Fruit fly (Drosophila melanogaster) whole organism, wandering third instar larva: Measurements from ENCODE around the gene CrebA.
A peak's percentile ranks its signal among the peaks of the same experiment; 100 is the strongest.

Source experiments
- Abd-B ChIP-seq: fragments of >200 bp; optimal IDR thresholded peaks from 2 replicates; lab custom pipeline; 2017; ENCODE audit warnings: missing biosample characterization, missing genetic modification characterization
- CG32264 ChIP-seq: fragments of 200-800 bp; sonication (Bioruptor generic); optimal IDR thresholded peaks from 2 replicates; lab custom pipeline; 2016; ENCODE audit warnings: missing biosample characterization, missing genetic modification characterization
- CG9705 ChIP-seq: fragments of 200-800 bp; sonication (Bioruptor generic); optimal IDR thresholded peaks from 2 replicates; lab custom pipeline; 2018; ENCODE audit warnings: missing biosample characterization, mild to moderate bottlenecking, missing genetic modification characterization
- CrebA ChIP-seq: fragments of 200-800 bp; sonication (Bioruptor generic); optimal IDR thresholded peaks from 2 replicates; lab custom pipeline; 2016; ENCODE audit warnings: missing biosample characterization, mild to moderate bottlenecking, missing genetic modification characterization, borderline replicate concordance
- Dfd ChIP-seq: fragments of >200 bp; optimal IDR thresholded peaks from 2 replicates; lab custom pipeline; 2017; ENCODE audit warnings: missing biosample characterization, missing genetic modification characterization
- Dif ChIP-seq: fragments of 200-275, 200-300 bp; sonication (Bioruptor generic); optimal IDR thresholded peaks from 2 replicates; lab custom pipeline; 2018; ENCODE audit warnings: missing biosample characterization, missing genetic modification characterization; ENCODE audit not compliant: partially characterized antibody
- GATAd ChIP-seq: sonication (Bioruptor generic); optimal IDR thresholded peaks from 2 replicates; lab custom pipeline; 2016; ENCODE audit warnings: missing biosample characterization, missing genetic modification characterization
- HLH106 ChIP-seq: fragments of 200-800 bp; optimal IDR thresholded peaks from 3 replicates; lab custom pipeline; 2019; ENCODE audit warnings: missing biosample characterization, mild to moderate bottlenecking, missing genetic modification characterization, moderate library complexity
- Hnf4 ChIP-seq: fragments of 200-800 bp; sonication (Bioruptor generic); optimal IDR thresholded peaks from 2 replicates; lab custom pipeline; 2016; ENCODE audit warnings: missing biosample characterization, mild to moderate bottlenecking, missing genetic modification characterization
- Hr78 ChIP-seq: fragments of >200 bp; optimal IDR thresholded peaks from 2 replicates; lab custom pipeline; 2017; ENCODE audit warnings: missing biosample characterization, missing genetic modification characterization
- Hr83 ChIP-seq: fragments of 200-300 bp; sonication (Bioruptor generic); optimal IDR thresholded peaks from 2 replicates; lab custom pipeline; 2016; ENCODE audit warnings: missing biosample characterization, mild to moderate bottlenecking, missing genetic modification characterization, moderate library complexity; ENCODE audit not compliant: poor library complexity, severe bottlenecking
- Jra ChIP-seq: sonication (Bioruptor generic); optimal IDR thresholded peaks from 2 replicates; lab custom pipeline; 2016; ENCODE audit warnings: missing biosample characterization, missing genetic modification characterization
- Mio ChIP-seq: sonication (Bioruptor generic); optimal IDR thresholded peaks from 2 replicates; lab custom pipeline; 2016; ENCODE audit warnings: missing biosample characterization, missing genetic modification characterization
- Myc ChIP-seq: fragments of >200 bp; optimal IDR thresholded peaks from 2 replicates; lab custom pipeline; 2017
- N ChIP-seq: fragments of >200 bp; optimal IDR thresholded peaks from 2 replicates; lab custom pipeline; 2018; ENCODE audit warnings: missing biosample characterization, missing external identifiers, missing genetic modification characterization
- OdsH ChIP-seq: fragments of 200-800 bp; sonication (Bioruptor generic); optimal IDR thresholded peaks from 2 replicates; lab custom pipeline; 2016; ENCODE audit warnings: missing biosample characterization, mild to moderate bottlenecking, missing genetic modification characterization
- Rel ChIP-seq, 2 experiments: fragments of 200-800 bp; sonication (Bioruptor generic) in 1 of 2; optimal IDR thresholded peaks; 2 replicates in 1 of 2; 3 replicates in 1 of 2; lab custom pipeline; 2016 to 2019; ENCODE audit warnings: mild to moderate bottlenecking in 2 of 2, missing biosample characterization in 2 of 2, missing genetic modification characterization in 2 of 2, moderate library complexity in 1 of 2
- Sp1 ChIP-seq: fragments of 200-800 bp; sonication (Bioruptor generic); optimal IDR thresholded peaks from 3 replicates; lab custom pipeline; 2019; ENCODE audit warnings: missing biosample characterization, mild to moderate bottlenecking, missing genetic modification characterization, moderate library complexity
- Vsx2 ChIP-seq: fragments of 200-300, 225-300 bp; sonication (Bioruptor generic); optimal IDR thresholded peaks from 2 replicates; lab custom pipeline; 2018; ENCODE audit warnings: missing biosample characterization, missing genetic modification characterization; ENCODE audit not compliant: partially characterized antibody
- br ChIP-seq: fragments of 200-800 bp; sonication (Bioruptor generic); optimal IDR thresholded peaks from 2 replicates; lab custom pipeline; 2016; ENCODE audit warnings: missing biosample characterization, missing genetic modification characterization
- brk ChIP-seq: fragments of 200-800 bp; sonication (Bioruptor generic); optimal IDR thresholded peaks from 2 replicates; lab custom pipeline; 2016; ENCODE audit warnings: missing biosample characterization, mild to moderate bottlenecking, missing genetic modification characterization
- dl ChIP-seq, 2 experiments: fragments of 175-275, 200-275 bp in 1 of 2; fragments of 200-275 bp in 1 of 2; sonication (Bioruptor generic); optimal IDR thresholded peaks; lab custom pipeline; 2018; ENCODE audit warnings: mild to moderate bottlenecking in 2 of 2, missing biosample characterization in 2 of 2, missing genetic modification characterization in 2 of 2, moderate library complexity in 2 of 2; ENCODE audit not compliant: partially characterized antibody in 2 of 2, insufficient read depth in 1 of 2
- dmrt93B ChIP-seq: fragments of 200-800 bp; sonication (Bioruptor generic); optimal IDR thresholded peaks from 2 replicates; lab custom pipeline; 2018; ENCODE audit warnings: missing biosample characterization, mild to moderate bottlenecking, missing genetic modification characterization
- dsf ChIP-seq: sonication (Bioruptor generic); optimal IDR thresholded peaks from 2 replicates; lab custom pipeline; 2016; ENCODE audit warnings: missing biosample characterization, missing genetic modification characterization, borderline replicate concordance
- ey ChIP-seq: fragments of 200-800 bp; sonication (Bioruptor generic); optimal IDR thresholded peaks from 2 replicates; lab custom pipeline; 2016; ENCODE audit warnings: missing biosample characterization, missing genetic modification characterization
- foxo ChIP-seq, 2 experiments: fragments of 200-800 bp; sonication (Bioruptor generic); optimal IDR thresholded peaks; 2 replicates in 1 of 2; 3 replicates in 1 of 2; lab custom pipeline; 2016 to 2017; ENCODE audit warnings: missing biosample characterization in 2 of 2, missing genetic modification characterization in 2 of 2
- fru ChIP-seq: fragments of 200-800 bp; sonication (Bioruptor generic); optimal IDR thresholded peaks from 3 replicates; lab custom pipeline; 2016; ENCODE audit warnings: missing biosample characterization, mild to moderate bottlenecking, missing genetic modification characterization
- h ChIP-seq: fragments of 200-800 bp; sonication (Bioruptor generic); optimal IDR thresholded peaks from 3 replicates; lab custom pipeline; 2016; ENCODE audit warnings: missing biosample characterization, mild to moderate bottlenecking, missing genetic modification characterization
- jim ChIP-seq: fragments of 175-275, 200-325 bp; sonication (Bioruptor generic); optimal IDR thresholded peaks from 2 replicates; lab custom pipeline; 2016; ENCODE audit warnings: missing biosample characterization, mild to moderate bottlenecking, missing genetic modification characterization
- lola ChIP-seq: fragments of >200 bp; optimal IDR thresholded peaks from 2 replicates; lab custom pipeline; 2017; ENCODE audit warnings: missing biosample characterization, missing genetic modification characterization
- pan ChIP-seq: fragments of >200 bp; optimal IDR thresholded peaks from 2 replicates; lab custom pipeline; 2017
- psq ChIP-seq: fragments of 200-800 bp; sonication (Bioruptor generic); optimal IDR thresholded peaks from 3 replicates; lab custom pipeline; 2017; ENCODE audit warnings: missing biosample characterization, mild to moderate bottlenecking, missing genetic modification characterization, moderate library complexity
- rgr ChIP-seq: fragments of 200-800 bp; sonication (Bioruptor generic); optimal IDR thresholded peaks from 3 replicates; lab custom pipeline; 2016; ENCODE audit warnings: missing biosample characterization, mild to moderate bottlenecking, missing genetic modification characterization
- sage ChIP-seq: fragments of 200-800 bp; sonication (Bioruptor generic); optimal IDR thresholded peaks from 2 replicates; lab custom pipeline; 2016; ENCODE audit warnings: missing biosample characterization, mild to moderate bottlenecking, missing genetic modification characterization
- sv ChIP-seq: fragments of 200-800 bp; sonication (Bioruptor generic); optimal IDR thresholded peaks from 3 replicates; lab custom pipeline; 2016; ENCODE audit warnings: missing biosample characterization, missing genetic modification characterization
- tai ChIP-seq: sonication (Bioruptor generic); optimal IDR thresholded peaks from 2 replicates; lab custom pipeline; 2016; ENCODE audit warnings: missing biosample characterization, missing genetic modification characterization
- usp ChIP-seq: fragments of >200 bp; optimal IDR thresholded peaks from 2 replicates; lab custom pipeline; 2017; ENCODE audit warnings: missing biosample characterization, missing genetic modification characterization
- woc ChIP-seq: sonication (Bioruptor generic); optimal IDR thresholded peaks from 2 replicates; lab custom pipeline; 2016; ENCODE audit warnings: missing biosample characterization, mild to moderate bottlenecking, missing genetic modification characterization

Gene CrebA

DNA sequence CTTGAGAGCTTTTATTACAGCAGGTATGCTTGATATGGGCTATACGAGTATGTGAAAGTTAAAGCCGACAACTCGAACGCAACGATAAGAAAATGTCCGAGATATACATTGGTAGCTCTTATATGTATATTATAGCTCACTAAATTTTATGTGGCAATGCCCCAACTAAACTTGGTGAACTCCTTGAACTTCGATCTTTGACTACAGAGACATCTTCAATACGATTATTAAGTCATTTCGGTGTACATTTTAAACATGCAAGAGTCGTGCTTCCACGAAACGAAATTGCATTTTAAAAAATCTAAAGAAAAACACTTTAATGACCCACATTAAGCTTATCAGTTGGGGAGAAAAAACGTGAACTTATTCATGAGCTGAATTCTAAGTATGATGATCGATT is 1.4 kb downstream of the CrebA start:
- TF ChIP-seq jim (GFP tag; lab: Kevin White, UChicago) (no peak), foxo (GFP tag; optimal IDR thresholded peaks at IDR 0.05; lab: Kevin White, UChicago) (no peak), dmrt93B (GFP tag; lab: Kevin White, UChicago) (no peak), h (no peak), woc (GFP tag; lab: Kevin White, UChicago) (no peak), Dfd (no peak), Dif (GFP tag; lab: Kevin White, UChicago) (no peak), pan (lab: Kevin White, UChicago) (no peak), usp (GFP tag; lab: Kevin White, UChicago) (no peak), CG9705 (GFP tag; lab: Kevin White, UChicago) (no peak), Myc (no peak), Hnf4 (GFP tag; lab: Kevin White, UChicago) (no peak), GATAd (no peak), CrebA (GFP tag; lab: Kevin White, UChicago) (no peak)

- no peak for TF ChIP-seq pan (lab: Kevin White, UChicago)
- no peak for TF ChIP-seq Hr83 (GFP tag; lab: Kevin White, UChicago)
- peak; percentile 66 for TF ChIP-seq fru (GFP tag; lab: Kevin White, UChicago)
- TF ChIP-seq CG32264 (GFP tag; lab: Kevin White, UChicago), result no peak
- no peak for TF ChIP-seq dmrt93B (GFP tag; lab: Kevin White, UChicago)
- TF ChIP-seq ey (GFP tag; lab: Kevin White, UChicago), result peak; percentile 53
- TF ChIP-seq rgr (GFP tag; lab: Kevin White, UChicago), result peak; percentile 53
- no peak for TF ChIP-seq Myc
- TF ChIP-seq usp (GFP tag; lab: Kevin White, UChicago), result no peak
- peak in 1 of 2 experiments; percentile 56 for TF ChIP-seq foxo (GFP tag; optimal IDR thresholded peaks at IDR 0.05; lab: Kevin White, UChicago)
- TF ChIP-seq jim (GFP tag; lab: Kevin White, UChicago), result no peak
- no peak for TF ChIP-seq CrebA (GFP tag; lab: Kevin White, UChicago)
- TF ChIP-seq tai, result no peak
- no peak for TF ChIP-seq Dfd
- peak; percentile 46 for TF ChIP-seq OdsH (GFP tag; lab: Kevin White, UChicago)
- no peak for TF ChIP-seq GATAd
- TF ChIP-seq Dif (GFP tag; lab: Kevin White, UChicago), result no peak
- TF ChIP-seq br (GFP tag; lab: Kevin White, UChicago), result peak; percentile 24
- TF ChIP-seq woc (GFP tag; lab: Kevin White, UChicago), result no peak
- TF ChIP-seq brk (GFP tag; lab: Kevin White, UChicago), result peak; percentile 36
- TF ChIP-seq CG9705 (GFP tag; lab: Kevin White, UChicago), result no peak
- no peak for TF ChIP-seq HLH106 (tag; lab: Kevin White, UChicago)
- no peak for TF ChIP-seq Hr78
- no peak for TF ChIP-seq Mio (GFP tag; lab: Kevin White, UChicago)
- no peak for TF ChIP-seq dl (GFP tag; optimal IDR thresholded peaks at IDR 0.05; lab: Kevin White, UChicago; ENCODE audit: insufficient read depth in 1 of 2, partially characterized antibody in 2 of 2)
- TF ChIP-seq Sp1 (GFP tag; lab: Kevin White, UChicago), result peak; percentile 24
- TF ChIP-seq Rel (GFP tag; optimal IDR thresholded peaks at IDR 0.05; lab: Kevin White, UChicago), result no peak
- TF ChIP-seq Rel (tag; optimal IDR thresholded peaks at IDR 0.05; lab: Kevin White, UChicago), result peak; percentile 25
- TF ChIP-seq Jra (GFP tag; lab: Kevin White, UChicago), result no peak
- TF ChIP-seq dsf (GFP tag; lab: Kevin White, UChicago), result no peak
- TF ChIP-seq Hnf4 (GFP tag; lab: Kevin White, UChicago), result peak; percentile 14
- peak; percentile 44 for TF ChIP-seq psq (GFP tag; lab: Kevin White, UChicago)
- peak; percentile 68 for TF ChIP-seq h
- TF ChIP-seq Vsx2 (GFP tag; lab: Kevin White, UChicago), result no peak
- no peak for TF ChIP-seq Abd-B (GFP tag; lab: Kevin White, UChicago)
- TF ChIP-seq N (GFP tag; lab: Kevin White, UChicago), result no peak
- peak; percentile 10 for TF ChIP-seq sv (GFP tag; lab: Kevin White, UChicago)
- no peak for TF ChIP-seq sage
- no peak for TF ChIP-seq lola (GFP tag; lab: Kevin White, UChicago)
These were observed 2.9 kb downstream of the CrebA start for dm6 chr3L:15537916-15538581.
